Fruit fly (Drosophila melanogaster) whole organism, pupa: ENCODE measurements around the gene CG8369.

Source experiments
- CG10348 ChIP-seq: fragments of 200-800 bp; sonication (Bioruptor generic); IDR thresholded peaks from 2 replicates; pipeline ENCODE4 v1.3.6; 2022; ENCODE audit warnings: missing biosample characterization, missing genetic modification characterization
- CG12605 ChIP-seq: fragments of 200-800 bp; sonication (Bioruptor generic); IDR thresholded peaks from 2 replicates; pipeline ENCODE4 v1.3.6; 2022; ENCODE audit warnings: missing biosample characterization, missing genetic modification characterization
- CG13204 ChIP-seq: fragments of 200-800 bp; sonication (Bioruptor generic); optimal IDR thresholded peaks from 2 replicates; lab custom pipeline; 2018; ENCODE audit warnings: missing biosample characterization, mild to moderate bottlenecking, missing genetic modification characterization, moderate library complexity
- CG14655 ChIP-seq: fragments of 200-800 bp; sonication (Bioruptor generic); optimal IDR thresholded peaks from 3 replicates; lab custom pipeline; 2017; ENCODE audit warnings: mild to moderate bottlenecking, missing biosample characterization, missing genetic modification reagents, missing genetic modification characterization
- CG15710 ChIP-seq: fragments of 200-800 bp; sonication (Bioruptor generic); optimal IDR thresholded peaks from 2 replicates; lab custom pipeline; 2018; ENCODE audit warnings: missing biosample characterization, mild to moderate bottlenecking, missing genetic modification characterization, moderate library complexity
- CG17806 ChIP-seq: fragments of 200-800 bp; sonication (Bioruptor generic); optimal IDR thresholded peaks from 2 replicates; lab custom pipeline; 2018; ENCODE audit warnings: missing biosample characterization, mild to moderate bottlenecking, missing genetic modification characterization, moderate library complexity
- CG32121 ChIP-seq: fragments of 200-800 bp; sonication (Bioruptor generic); IDR thresholded peaks from 2 replicates; pipeline ENCODE4 v1.3.6; 2022; ENCODE audit warnings: missing biosample characterization, missing genetic modification characterization
- CG34367 ChIP-seq: fragments of 200-800 bp; sonication (Bioruptor generic); optimal IDR thresholded peaks from 2 replicates; lab custom pipeline; 2018; ENCODE audit warnings: missing biosample characterization, mild to moderate bottlenecking, missing genetic modification characterization
- CG4496 ChIP-seq: fragments of 200-800 bp; sonication (Bioruptor generic); IDR thresholded peaks from 3 replicates; pipeline ENCODE4 v1.3.6; 2022; ENCODE audit warnings: missing biosample characterization, missing genetic modification characterization
- CG8159 ChIP-seq: fragments of 200-800 bp; sonication (Bioruptor generic); optimal IDR thresholded peaks from 3 replicates; lab custom pipeline; 2018; ENCODE audit warnings: missing biosample characterization, mild to moderate bottlenecking, missing genetic modification characterization, moderate library complexity
- CG8301 ChIP-seq: fragments of 200-800 bp; sonication (Bioruptor generic); optimal IDR thresholded peaks from 2 replicates; lab custom pipeline; 2018; ENCODE audit warnings: missing biosample characterization, mild to moderate bottlenecking, missing genetic modification characterization
- CG9948 ChIP-seq: fragments of 200-800 bp; sonication (Bioruptor generic); optimal IDR thresholded peaks from 2 replicates; lab custom pipeline; 2018; ENCODE audit warnings: missing biosample characterization, mild to moderate bottlenecking, missing genetic modification characterization, moderate library complexity
- D1 ChIP-seq: fragments of 200-800 bp; sonication (Bioruptor generic); optimal IDR thresholded peaks from 2 replicates; lab custom pipeline; 2018; ENCODE audit warnings: missing biosample characterization, mild to moderate bottlenecking, missing genetic modification characterization, moderate library complexity
- EcR ChIP-seq: fragments of 200-800 bp; sonication (Bioruptor generic); optimal IDR thresholded peaks from 3 replicates; lab custom pipeline; 2019; ENCODE audit warnings: missing biosample characterization, missing genetic modification characterization, mild to moderate bottlenecking, moderate library complexity, missing genetic modification reagents
- Ets98B ChIP-seq: fragments of 200-800 bp; sonication (Bioruptor generic); IDR thresholded peaks from 2 replicates; pipeline ENCODE4 v1.3.6; 2022; ENCODE audit warnings: missing biosample characterization, missing genetic modification characterization
- Pif1A ChIP-seq: fragments of 200-800 bp; sonication (Bioruptor generic); optimal IDR thresholded peaks from 3 replicates; lab custom pipeline; 2016; ENCODE audit warnings: missing biosample characterization, missing genetic modification characterization
- Pif1B ChIP-seq: fragments of 200-800 bp; sonication (Bioruptor generic); optimal IDR thresholded peaks from 3 replicates; lab custom pipeline; 2016; ENCODE audit warnings: missing biosample characterization, missing genetic modification characterization
- Snoo ChIP-seq: fragments of 200-800 bp; sonication (Bioruptor generic); optimal IDR thresholded peaks from 3 replicates; lab custom pipeline; 2017; ENCODE audit warnings: missing biosample characterization, mild to moderate bottlenecking, missing genetic modification characterization, inconsistent platforms
- fd96Ca ChIP-seq: fragments of 200-800 bp; sonication (Bioruptor generic); IDR thresholded peaks from 3 replicates; pipeline ENCODE4 v1.3.6; 2022; ENCODE audit warnings: missing biosample characterization, missing genetic modification characterization
- gl ChIP-seq: fragments of 200-800 bp; sonication (Bioruptor generic); optimal IDR thresholded peaks from 2 replicates; lab custom pipeline; 2018; ENCODE audit warnings: missing biosample characterization, mild to moderate bottlenecking, missing genetic modification characterization
- rn ChIP-seq: fragments of 200-800 bp; sonication (Bioruptor generic); IDR thresholded peaks from 2 replicates; pipeline ENCODE4 v1.3.6; 2022; ENCODE audit warnings: missing biosample characterization, missing genetic modification characterization

The CG8369 gene

DNA sequence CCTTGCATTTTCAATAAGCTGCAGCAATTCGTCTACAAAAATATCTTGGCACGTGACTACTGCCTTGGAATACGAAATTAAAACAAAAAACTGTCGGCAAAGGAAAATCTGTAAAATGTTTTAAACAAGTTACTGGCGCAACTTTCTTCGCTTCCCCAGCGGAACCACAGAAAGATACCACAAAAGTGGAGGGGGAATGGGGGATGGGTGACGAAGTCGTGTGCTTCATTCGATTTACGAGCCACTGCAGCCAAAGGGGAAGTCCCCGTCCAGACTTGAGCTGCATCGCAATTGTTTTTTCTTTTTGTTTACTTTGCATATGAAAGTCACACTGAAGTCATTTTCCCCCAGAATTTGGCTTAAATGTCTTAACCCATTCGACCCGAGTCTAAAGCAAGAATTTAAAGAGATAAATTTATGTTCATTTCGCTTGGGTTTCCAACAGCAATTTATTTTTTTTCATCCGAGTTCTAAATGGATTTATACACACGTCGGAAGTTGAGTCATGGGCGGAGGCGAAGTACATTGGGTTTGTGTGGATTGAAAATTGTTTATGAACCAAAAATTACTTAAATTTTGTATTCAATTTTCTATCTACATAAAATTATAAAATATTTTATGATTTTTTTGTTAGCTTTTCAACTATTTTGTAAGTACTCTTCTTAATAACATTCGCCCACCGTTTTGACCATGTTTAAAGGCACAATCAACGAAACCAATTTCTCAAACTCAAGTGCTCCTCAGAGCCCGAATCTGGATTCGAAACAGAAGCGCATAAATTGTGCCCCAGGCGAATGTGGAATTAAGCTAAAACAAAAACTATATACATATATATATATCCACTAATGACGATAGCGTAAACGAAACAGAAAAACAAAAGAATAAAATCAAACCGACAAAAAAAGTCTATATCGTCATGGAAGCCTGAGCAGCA lies 38.6 kb downstream of the CG8369 start:
- peak; percentile 9; the same call in 1 of the 3 replicates for TF ChIP-seq fd96Ca
- TF ChIP-seq D1, result no peak
- TF ChIP-seq Pif1A (GFP tag; lab: Kevin White, UChicago), result peak; percentile 11
- no peak for TF ChIP-seq CG8159
- TF ChIP-seq CG10348 (GFP tag; lab: Robert Waterston, UW), result no peak

dm6 chr3R:8861671-8862070 lies 39.9 kb downstream of the CG8369 start:
- no peak for TF ChIP-seq gl
- no peak for TF ChIP-seq Pif1A (GFP tag; lab: Kevin White, UChicago)
- no peak for TF ChIP-seq CG34367
- TF ChIP-seq Pif1B, result no peak
- TF ChIP-seq D1, result no peak
- no peak for TF ChIP-seq rn (GFP tag; lab: Robert Waterston, UW)
- no peak for TF ChIP-seq CG13204
- no peak for TF ChIP-seq CG8301 (tag; lab: Kevin White, UChicago)
- TF ChIP-seq CG9948, result no peak
- no peak for TF ChIP-seq CG4496 (GFP tag; lab: Robert Waterston, UW)
- no peak for TF ChIP-seq CG15710
- no peak for TF ChIP-seq Ets98B (GFP tag; lab: Robert Waterston, UW)
- TF ChIP-seq CG12605 (GFP tag; lab: Robert Waterston, UW), result no peak
- TF ChIP-seq CG10348 (GFP tag; lab: Robert Waterston, UW), result no peak
- no peak for TF ChIP-seq CG17806 (tag; lab: Kevin White, UChicago)
- no peak for TF ChIP-seq CG14655 (GFP tag; lab: Kevin White, UChicago)
- TF ChIP-seq Snoo (tag; lab: Kevin White, UChicago), result no peak
- TF ChIP-seq fd96Ca, result no peak
- no peak for TF ChIP-seq CG8159
- TF ChIP-seq CG32121 (GFP tag; lab: Robert Waterston, UW), result no peak

- no peak for TF ChIP-seq CG8301 (tag; lab: Kevin White, UChicago)
- TF ChIP-seq, all 21 proteins: peak for 0
These were observed 40.4 kb downstream of the CG8369 start for dm6 chr3R:8862208-8862607.

DNA sequence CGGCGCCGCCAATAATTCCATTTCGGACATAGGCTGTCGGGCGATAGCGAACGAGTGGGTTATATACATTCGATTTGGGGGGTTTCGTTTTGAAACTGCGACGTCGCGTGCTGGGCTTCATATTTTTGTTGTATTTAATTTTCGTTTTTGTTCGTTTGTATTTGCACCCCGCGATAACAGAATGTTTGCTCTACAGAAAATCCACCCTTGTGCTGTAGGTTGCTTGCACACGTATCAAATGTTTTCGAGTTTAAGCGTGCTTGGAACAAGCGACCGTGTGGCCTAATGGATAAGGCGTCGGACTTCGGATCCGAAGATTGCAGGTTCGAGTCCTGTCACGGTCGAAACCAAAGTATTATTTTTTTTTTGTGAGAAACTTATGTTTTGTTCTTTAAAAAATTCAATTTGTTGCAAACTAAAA lies 40.9 kb downstream of the CG8369 start:
- TF ChIP-seq Pif1B, result no peak
- TF ChIP-seq CG8301 (tag; lab: Kevin White, UChicago), result no peak
- no peak for TF ChIP-seq EcR (GFP tag; lab: Kevin White, UChicago)
- no peak for TF ChIP-seq CG34367
- no peak for TF ChIP-seq CG32121 (GFP tag; lab: Robert Waterston, UW)
- no peak for TF ChIP-seq CG15710
- TF ChIP-seq CG10348 (GFP tag; lab: Robert Waterston, UW), result no peak
- no peak for TF ChIP-seq D1
- TF ChIP-seq fd96Ca, result no peak
- TF ChIP-seq Pif1A (GFP tag; lab: Kevin White, UChicago), result no peak
- no peak for TF ChIP-seq CG12605 (GFP tag; lab: Robert Waterston, UW)
- no peak for TF ChIP-seq CG9948
- TF ChIP-seq CG17806 (tag; lab: Kevin White, UChicago), result no peak
- no peak; the same call in 1 of the 2 replicates for TF ChIP-seq Ets98B (GFP tag; lab: Robert Waterston, UW)
- no peak for TF ChIP-seq gl

DNA sequence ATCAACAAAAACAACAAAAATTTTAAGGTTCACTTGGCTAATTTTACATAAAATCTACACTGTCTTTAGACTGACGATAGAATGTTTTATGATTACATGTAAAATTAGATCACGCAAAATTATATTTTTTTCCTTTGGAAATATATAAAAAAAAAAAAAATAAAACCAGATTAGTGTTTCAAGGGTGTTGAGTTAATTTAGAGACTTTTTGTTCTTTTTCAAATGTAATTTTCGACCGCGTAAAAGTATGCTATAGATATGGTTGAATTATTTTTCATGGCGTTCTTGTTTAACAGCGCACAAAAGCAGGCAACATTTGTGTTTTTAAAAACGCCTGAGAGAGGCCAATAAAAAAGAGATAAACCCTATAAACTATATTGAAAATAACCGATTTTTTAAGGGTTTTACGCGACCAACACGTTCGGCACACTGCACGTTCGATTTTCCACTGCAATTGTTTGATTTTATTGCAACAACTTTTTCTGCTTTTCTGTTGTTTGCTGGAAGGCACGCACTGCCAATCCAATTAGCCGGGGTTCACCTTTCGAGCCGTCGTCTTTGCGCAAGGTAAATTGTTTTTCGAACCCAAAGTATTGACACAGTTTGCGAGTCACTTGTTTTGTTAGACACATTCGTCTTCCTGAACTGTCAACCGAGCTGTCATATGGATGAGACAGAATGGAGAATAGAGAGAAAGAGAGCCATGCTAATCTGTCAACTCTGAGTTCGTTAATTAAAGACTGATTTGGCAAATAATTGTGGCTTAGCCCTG lies 41.5 kb downstream of the CG8369 start:
- TF ChIP-seq fd96Ca (no peak), CG17806 (tag; lab: Kevin White, UChicago) (no peak), CG15710 (no peak), Ets98B (GFP tag; lab: Robert Waterston, UW) (no peak), rn (GFP tag; lab: Robert Waterston, UW) (no peak), CG8159 (peak; percentile 19), CG9948 (peak; percentile 6), Pif1B (no peak), D1 (peak; percentile 87), CG32121 (GFP tag; lab: Robert Waterston, UW) (no peak), CG12605 (GFP tag; lab: Robert Waterston, UW) (no peak), Snoo (tag; lab: Kevin White, UChicago) (no peak), CG8301 (tag; lab: Kevin White, UChicago) (no peak), gl (no peak), CG10348 (GFP tag; lab: Robert Waterston, UW) (no peak), CG4496 (GFP tag; lab: Robert Waterston, UW) (no peak), Pif1A (GFP tag; lab: Kevin White, UChicago) (no peak), CG13204 (no peak), CG14655 (GFP tag; lab: Kevin White, UChicago) (peak; percentile 40), CG34367 (peak; percentile 25), EcR (GFP tag; lab: Kevin White, UChicago) (no peak)
- TF ChIP-seq, all 21 proteins: peak for 5

DNA sequence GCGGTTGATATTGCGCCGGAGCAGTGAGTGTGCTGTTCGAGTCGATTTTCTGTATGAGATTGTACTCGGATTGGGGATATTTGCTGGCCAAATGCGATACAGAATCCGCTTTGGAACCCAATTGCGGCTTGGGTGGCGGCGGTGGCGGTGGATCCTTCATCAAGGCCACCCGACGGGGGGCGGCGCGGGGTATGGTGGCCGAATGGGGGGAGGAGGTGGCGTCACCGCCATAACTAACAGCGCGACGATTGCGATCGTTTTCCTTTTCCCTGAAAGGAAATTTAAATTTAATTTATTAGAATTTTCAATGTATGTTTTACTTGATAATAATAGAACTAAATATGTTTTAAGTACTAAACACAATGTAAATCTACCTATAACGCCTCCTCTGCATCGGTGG lies 43.2 kb downstream of the CG8369 start:
- no peak for TF ChIP-seq CG14655 (GFP tag; lab: Kevin White, UChicago)
- TF ChIP-seq CG4496 (GFP tag; lab: Robert Waterston, UW), result no peak
- TF ChIP-seq Snoo (tag; lab: Kevin White, UChicago), result no peak
- no peak for TF ChIP-seq Pif1B
- TF ChIP-seq CG15710, result no peak
- TF ChIP-seq CG10348 (GFP tag; lab: Robert Waterston, UW), result no peak
- no peak for TF ChIP-seq Ets98B (GFP tag; lab: Robert Waterston, UW)
- no peak for TF ChIP-seq CG12605 (GFP tag; lab: Robert Waterston, UW)
- no peak for TF ChIP-seq CG13204
- TF ChIP-seq rn (GFP tag; lab: Robert Waterston, UW), result no peak
- TF ChIP-seq CG32121 (GFP tag; lab: Robert Waterston, UW), result no peak
- TF ChIP-seq CG9948, result no peak
- TF ChIP-seq CG17806 (tag; lab: Kevin White, UChicago), result no peak
- no peak for TF ChIP-seq Pif1A (GFP tag; lab: Kevin White, UChicago)
- no peak for TF ChIP-seq CG8159
- TF ChIP-seq fd96Ca, result no peak
